Worm (Caenorhabditis elegans): ENCODE measurements around the gene nlp-20.

DNA sequence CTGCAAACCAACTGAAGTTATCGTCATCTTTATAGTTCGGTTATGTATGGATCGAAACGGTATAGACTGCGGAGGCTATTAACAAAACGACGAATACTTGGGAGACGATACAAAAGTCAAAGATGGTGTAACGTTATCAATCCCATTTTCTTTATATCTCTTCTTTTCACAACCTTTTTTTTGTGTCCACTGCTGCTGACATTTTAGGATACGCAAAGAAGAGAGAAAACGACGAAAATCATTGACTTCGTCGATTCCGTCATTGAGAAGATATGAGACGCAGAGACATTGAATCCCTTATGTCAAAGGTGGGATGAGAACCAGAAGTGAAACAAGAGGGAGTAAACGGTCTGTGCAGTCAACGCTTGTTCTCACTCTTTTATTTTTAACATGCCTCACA is 8.2 kb upstream of the nlp-20 start, which contains the start of gene cima-1:
- TF ChIP-seq him-1 (tag; optimal IDR thresholded peaks at IDR 0.05) (no peak), dao-5 (tag; optimal IDR thresholded peaks at IDR 0.05) (no peak), W03F9.2 (tag; optimal IDR thresholded peaks at IDR 0.05) (no peak)
